Worm (Caenorhabditis elegans) whole organism, L4 larva: Measurements from ENCODE around the gene srz-97.

Source experiments
- D1046.2 ChIP-seq: fragments of 200-800 bp; sonication (Bioruptor generic); IDR thresholded peaks from 2 replicates; pipeline ENCODE4 v1.3.6; 2022; ENCODE audit warnings: missing genetic modification characterization, missing compliant biosample characterization
- F37D6.2 ChIP-seq: sonication (generic microtip); optimal IDR thresholded peaks from 2 replicates; lab custom pipeline; 2016; ENCODE audit warnings: mild to moderate bottlenecking, missing genetic modification characterization, missing compliant biosample characterization
- F44E2.7 ChIP-seq: fragments of 200-800 bp; sonication (Bioruptor generic); IDR thresholded peaks from 2 replicates; pipeline ENCODE4 v2.1.2; 2022; ENCODE audit warnings: missing genetic modification characterization, missing compliant biosample characterization
- F49E8.2 ChIP-seq: sonication (generic microtip); optimal IDR thresholded peaks from 2 replicates; lab custom pipeline; 2016; ENCODE audit warnings: missing compliant biosample characterization, mild to moderate bottlenecking, missing genetic modification characterization, borderline replicate concordance
- Y48G9A.11 ChIP-seq: fragments of 200-800 bp; sonication (Bioruptor generic); IDR thresholded peaks from 2 replicates; pipeline ENCODE4 v1.3.6; 2022; ENCODE audit warnings: missing genetic modification reagents, missing genetic modification characterization, missing compliant biosample characterization
- Y75B8A.6 ChIP-seq: fragments of 200-800 bp; sonication (Bioruptor generic); IDR thresholded peaks from 2 replicates; pipeline ENCODE4 v1.3.6; 2022; ENCODE audit warnings: missing genetic modification reagents, missing genetic modification characterization, missing compliant biosample characterization
- aha-1 ChIP-seq: fragments of 150-350 bp; peaks from one replicate; lab custom pipeline; 2014; ENCODE audit warnings: missing biosample characterization, missing genetic modification characterization
- arid-1 ChIP-seq: fragments of 200-800 bp; sonication (Bioruptor generic); conservative IDR thresholded peaks from 2 replicates; pipeline ENCODE4 v1.3.6; 2022; ENCODE audit warnings: missing genetic modification reagents, missing genetic modification characterization, missing compliant biosample characterization
- attf-4 ChIP-seq: sonication (generic microtip); optimal IDR thresholded peaks from 3 replicates; lab custom pipeline; 2017; ENCODE audit warnings: missing biosample characterization, missing genetic modification characterization
- ceh-32 ChIP-seq: sonication (generic microtip); optimal IDR thresholded peaks from 2 replicates; lab custom pipeline; 2016; ENCODE audit warnings: mild to moderate bottlenecking, missing genetic modification characterization, missing compliant biosample characterization; ENCODE audit not compliant: poor library complexity
- ceh-44 ChIP-seq: fragments of 200-800 bp; sonication (Bioruptor generic); IDR thresholded peaks from 2 replicates; pipeline ENCODE4 v1.3.6; 2022; ENCODE audit warnings: missing genetic modification reagents, missing genetic modification characterization, missing compliant biosample characterization
- cey-2 ChIP-seq: sonication (generic microtip); optimal IDR thresholded peaks from 3 replicates; lab custom pipeline; 2017; ENCODE audit warnings: missing genetic modification characterization, mild to moderate bottlenecking, missing compliant biosample characterization, antibody characterized with exemption, borderline replicate concordance; ENCODE audit not compliant: insufficient read depth
- daf-8 ChIP-seq: fragments of 200-800 bp; sonication (Bioruptor generic); IDR thresholded peaks from 2 replicates; pipeline ENCODE4 v1.3.6; 2022; ENCODE audit warnings: missing genetic modification characterization, missing compliant biosample characterization
- dmd-6 ChIP-seq: fragments of 200-800 bp; sonication (Bioruptor generic); IDR thresholded peaks from 2 replicates; pipeline ENCODE4 v1.3.6; 2022; ENCODE audit warnings: missing genetic modification reagents, missing genetic modification characterization, missing compliant biosample characterization
- dpl-1 ChIP-seq: fragments of 150-350 bp; optimal IDR thresholded peaks from 2 replicates; lab custom pipeline; 2014; ENCODE audit warnings: missing biosample characterization, missing genetic modification reagents, missing genetic modification characterization
- dve-1 ChIP-seq: sonication (generic microtip); optimal IDR thresholded peaks from 2 replicates; lab custom pipeline; 2017; ENCODE audit warnings: antibody characterized with exemption, mild to moderate bottlenecking, missing genetic modification characterization, missing compliant biosample characterization; ENCODE audit not compliant: insufficient read depth
- egl-27 ChIP-seq: sonication (generic microtip); optimal IDR thresholded peaks from 3 replicates; lab custom pipeline; 2017; ENCODE audit warnings: missing biosample characterization, missing genetic modification reagents, missing genetic modification characterization
- fkh-10 ChIP-seq: fragments of 150-350 bp; optimal IDR thresholded peaks from 2 replicates; lab custom pipeline; 2014; ENCODE audit warnings: missing biosample characterization, missing genetic modification reagents, missing genetic modification characterization
- hlh-11 ChIP-seq: fragments of 200-800 bp; sonication (Bioruptor generic); optimal IDR thresholded peaks from 2 replicates; lab custom pipeline; 2018; ENCODE audit warnings: mild to moderate bottlenecking, missing genetic modification characterization, missing compliant biosample characterization
- lim-7 ChIP-seq: fragments of 200-800 bp; sonication (Bioruptor generic); IDR thresholded peaks from 2 replicates; pipeline ENCODE4 v1.3.6; 2022; ENCODE audit warnings: missing genetic modification characterization, missing compliant biosample characterization
- lin-1 ChIP-seq: fragments of 200-800 bp; sonication (Bioruptor generic); IDR thresholded peaks from 2 replicates; pipeline ENCODE4 v1.3.6; 2022; ENCODE audit warnings: missing genetic modification reagents, missing genetic modification characterization, missing compliant biosample characterization
- lin-15B ChIP-seq: fragments of 150-350 bp; sonication (generic microtip); optimal IDR thresholded peaks from 3 replicates; lab custom pipeline; 2014; ENCODE audit warnings: missing biosample characterization, missing genetic modification characterization
- lin-29 ChIP-seq: fragments of 200-800 bp; sonication (Bioruptor generic); IDR thresholded peaks from 2 replicates; pipeline ENCODE4 v1.3.6; 2022; ENCODE audit warnings: missing genetic modification reagents, missing genetic modification characterization, missing compliant biosample characterization
- lin-38 ChIP-seq: fragments of 200-800 bp; sonication (Bioruptor generic); IDR thresholded peaks from 2 replicates; pipeline ENCODE4 v1.3.6; 2022; ENCODE audit warnings: missing genetic modification reagents, missing genetic modification characterization, missing compliant biosample characterization
- lir-3 ChIP-seq: sonication (generic microtip); optimal IDR thresholded peaks from 2 replicates; lab custom pipeline; 2016; ENCODE audit warnings: mild to moderate bottlenecking, missing genetic modification characterization, missing compliant biosample characterization
- madf-9 ChIP-seq: fragments of 200-800 bp; sonication (Bioruptor generic); conservative IDR thresholded peaks from 2 replicates; pipeline ENCODE4 v1.3.6; 2022; ENCODE audit warnings: missing genetic modification reagents, missing genetic modification characterization, missing compliant biosample characterization
- mep-1 ChIP-seq: fragments of 150-350 bp; sonication (generic microtip); optimal IDR thresholded peaks from 3 replicates; lab custom pipeline; 2014; ENCODE audit warnings: missing biosample characterization, missing genetic modification characterization
- mes-2 ChIP-seq: sonication (generic microtip); optimal IDR thresholded peaks from 2 replicates; lab custom pipeline; 2016; ENCODE audit warnings: missing genotype, mild to moderate bottlenecking, missing genetic modification characterization, missing compliant biosample characterization; ENCODE audit not compliant: poor library complexity, severe bottlenecking
- nhr-237 ChIP-seq: sonication (generic microtip); optimal IDR thresholded peaks from 2 replicates; lab custom pipeline; 2017; ENCODE audit warnings: missing biosample characterization, missing genetic modification characterization
- nhr-25 ChIP-seq: sonication (generic microtip); optimal IDR thresholded peaks from 2 replicates; lab custom pipeline; 2017; ENCODE audit warnings: missing genetic modification characterization, mild to moderate bottlenecking, missing compliant biosample characterization, antibody characterized with exemption, moderate library complexity, borderline replicate concordance; ENCODE audit not compliant: insufficient read depth
- php-3 ChIP-seq: fragments of 200-800 bp; sonication (Bioruptor generic); IDR thresholded peaks from 2 replicates; pipeline ENCODE4 v1.3.6; 2022; ENCODE audit warnings: missing genetic modification reagents, missing genetic modification characterization, missing compliant biosample characterization
- saeg-2 ChIP-seq: fragments of 200-800 bp; sonication (Bioruptor generic); IDR thresholded peaks from 2 replicates; pipeline ENCODE4 v1.3.6; 2022; ENCODE audit warnings: missing genetic modification reagents, missing genetic modification characterization, missing compliant biosample characterization
- sdz-12 ChIP-seq: fragments of 200-800 bp; sonication (Bioruptor generic); optimal IDR thresholded peaks from 2 replicates; lab custom pipeline; 2018; ENCODE audit warnings: mild to moderate bottlenecking, missing genetic modification characterization, missing compliant biosample characterization
- set-16 ChIP-seq: fragments of 200-800 bp; sonication (Bioruptor generic); IDR thresholded peaks from 2 replicates; pipeline ENCODE4 v1.3.6; 2022; ENCODE audit warnings: missing genetic modification reagents, missing genetic modification characterization, missing compliant biosample characterization
- skn-1 ChIP-seq: fragments of 150-350 bp; optimal IDR thresholded peaks from 2 replicates; lab custom pipeline; 2014; ENCODE audit warnings: missing biosample characterization, missing genetic modification characterization
- snpc-1.2 ChIP-seq: fragments of 200-800 bp; sonication (Bioruptor generic); IDR thresholded peaks from 2 replicates; pipeline ENCODE4 v1.3.6; 2022; ENCODE audit warnings: missing genetic modification reagents, missing genetic modification characterization, missing compliant biosample characterization
- unc-130 ChIP-seq: sonication (generic microtip); optimal IDR thresholded peaks from 2 replicates; lab custom pipeline; 2016; ENCODE audit warnings: missing genetic modification reagents, missing genetic modification characterization, missing compliant biosample characterization
- vab-7 ChIP-seq: fragments of 200-800 bp; sonication (Bioruptor generic); IDR thresholded peaks from 2 replicates; pipeline ENCODE4 v1.3.6; 2022; ENCODE audit warnings: missing genetic modification reagents, missing genetic modification characterization, missing compliant biosample characterization
- zfp-2 ChIP-seq: sonication (generic microtip); optimal IDR thresholded peaks from 2 replicates; lab custom pipeline; 2016; ENCODE audit warnings: mild to moderate bottlenecking, missing genetic modification characterization, missing compliant biosample characterization
- zfp-3 ChIP-seq: fragments of 200-800 bp; sonication (Bioruptor generic); conservative IDR thresholded peaks from 2 replicates; pipeline ENCODE4 v1.3.6; 2022; ENCODE audit warnings: missing genetic modification reagents, missing genetic modification characterization, missing compliant biosample characterization
- zip-2 ChIP-seq: fragments of 150-350 bp; optimal IDR thresholded peaks from 2 replicates; lab custom pipeline; 2014; ENCODE audit warnings: missing biosample characterization, missing genetic modification characterization
- ztf-7 ChIP-seq: fragments of 150-350 bp; optimal IDR thresholded peaks from 2 replicates; lab custom pipeline; 2014; ENCODE audit warnings: missing biosample characterization, missing genetic modification characterization

The srz-97 gene

ce11 chrV:14457070-14457469, 11.0 kb downstream of the srz-97 start, which contains the start of gene coh-3:
TSS of gene coh-3 (plus strand) at chrV:14457422.
- no peak for TF ChIP-seq hlh-11 (tag; lab: Kevin White, UChicago)
- TF ChIP-seq nhr-25 (tag; lab: Kevin White, UChicago), result no peak
- no peak for TF ChIP-seq vab-7 (GFP tag; lab: Robert Waterston, UW)
- TF ChIP-seq unc-130, result peak; percentile 74
- no peak for TF ChIP-seq lir-3 (tag; lab: Kevin White, UChicago)
- no peak for TF ChIP-seq lin-29 (GFP tag; lab: Robert Waterston, UW)
- no peak for TF ChIP-seq F44E2.7 (GFP tag; lab: Robert Waterston, UW)
- TF ChIP-seq sdz-12 (GFP tag; lab: Kevin White, UChicago), result no peak
- peak; percentile 51; the same call in 1 of the 2 replicates for TF ChIP-seq arid-1 (GFP tag; lab: Robert Waterston, UW)
- no peak for TF ChIP-seq fkh-10 (GFP tag; lab: Kevin White, UChicago)
- no peak for TF ChIP-seq lin-1
- no peak for TF ChIP-seq madf-9 (GFP tag; lab: Robert Waterston, UW)
- no peak for TF ChIP-seq F37D6.2 (tag; lab: Kevin White, UChicago)
- TF ChIP-seq mes-2, result peak; percentile 10
- TF ChIP-seq zfp-2 (tag; lab: Kevin White, UChicago), result no peak
- no peak for TF ChIP-seq cey-2 (tag; lab: Kevin White, UChicago)
- TF ChIP-seq saeg-2, result no peak
- TF ChIP-seq dve-1, result no peak
- no peak for TF ChIP-seq daf-8 (GFP tag; lab: Robert Waterston, UW)
- TF ChIP-seq Y75B8A.6 (GFP tag; lab: Robert Waterston, UW), result no peak
- no peak for TF ChIP-seq dmd-6 (GFP tag; lab: Robert Waterston, UW)
- TF ChIP-seq snpc-1.2 (GFP tag; lab: Robert Waterston, UW), result peak; percentile 75; the same call in 1 of the 2 replicates
- TF ChIP-seq set-16 (GFP tag; lab: Robert Waterston, UW), result no peak
- TF ChIP-seq F49E8.2, result peak; percentile 85
- TF ChIP-seq Y48G9A.11 (GFP tag; lab: Robert Waterston, UW), result peak; percentile 62; the same call in 1 of the 2 replicates
- no peak for TF ChIP-seq ceh-32 (tag; lab: Kevin White, UChicago)
- peak; percentile 52 for TF ChIP-seq lin-38 (GFP tag; lab: Robert Waterston, UW)
- TF ChIP-seq lin-15B, result no peak
- no peak for TF ChIP-seq ceh-44 (GFP tag; lab: Robert Waterston, UW)
- TF ChIP-seq php-3 (GFP tag; lab: Robert Waterston, UW), result no peak
- no peak for TF ChIP-seq mep-1 (tag; lab: Kevin White, UChicago)
- no peak for TF ChIP-seq D1046.2 (GFP tag; lab: Robert Waterston, UW)
- TF ChIP-seq egl-27 (tag; lab: Kevin White, UChicago), result no peak
- no peak for TF ChIP-seq zfp-3 (GFP tag; lab: Robert Waterston, UW)

ce11 chrV:14456626-14457025, 11.4 kb downstream of the srz-97 start, which contains the start of gene bmk-1:
TSS of gene bmk-1 (minus strand) at chrV:14456984.
- TF ChIP-seq lim-7 (0 out of 2 replicates have a peak, but pooled peaks have one; percentile 7), aha-1 (tag; lab: Kevin White, UChicago) (peak; percentile 70), mes-2 (peak; percentile 25), attf-4 (tag; lab: Kevin White, UChicago) (no peak), nhr-237 (no peak), skn-1 (tag; lab: Kevin White, UChicago) (no peak), dpl-1 (GFP tag; lab: Kevin White, UChicago) (peak; percentile 73), ztf-7 (tag; lab: Kevin White, UChicago) (no peak), Y75B8A.6 (GFP tag; lab: Robert Waterston, UW) (no peak), zip-2 (tag; lab: Kevin White, UChicago) (no peak), lin-38 (GFP tag; lab: Robert Waterston, UW) (peak; percentile 63)
